Worm (Caenorhabditis elegans) whole organism, L4 larva: Measurements from ENCODE around the gene scl-24.

Experiments used
- F26F4.8 ChIP-seq: fragments of 200-800 bp; sonication (Bioruptor generic); conservative IDR thresholded peaks from 2 replicates; pipeline ENCODE4 v1.3.6; 2022; ENCODE audit warnings: missing genetic modification characterization, missing compliant biosample characterization
- T26A8.4 ChIP-seq: fragments of 200-800 bp; sonication (Bioruptor generic); IDR thresholded peaks from 2 replicates; pipeline ENCODE4 v1.3.6; 2022; ENCODE audit warnings: missing genetic modification characterization, missing compliant biosample characterization
- Y105C5A.15 ChIP-seq: fragments of 200-800 bp; sonication (Bioruptor generic); IDR thresholded peaks from 2 replicates; pipeline ENCODE4 v1.3.6; 2022; ENCODE audit warnings: missing genetic modification characterization, missing compliant biosample characterization
- Y48G9A.11 ChIP-seq: fragments of 200-800 bp; sonication (Bioruptor generic); IDR thresholded peaks from 2 replicates; pipeline ENCODE4 v1.3.6; 2022; ENCODE audit warnings: missing genetic modification reagents, missing genetic modification characterization, missing compliant biosample characterization
- Y5F2A.4 ChIP-seq: fragments of 200-800 bp; sonication (Bioruptor generic); optimal IDR thresholded peaks from 2 replicates; lab custom pipeline; 2018; ENCODE audit warnings: mild to moderate bottlenecking, missing genetic modification characterization, missing compliant biosample characterization
- aha-1 ChIP-seq: fragments of 150-350 bp; peaks from one replicate; lab custom pipeline; 2014; ENCODE audit warnings: missing biosample characterization, missing genetic modification characterization
- ceh-20 ChIP-seq: fragments of 200-800 bp; sonication (Bioruptor generic); IDR thresholded peaks from 2 replicates; pipeline ENCODE4 v1.3.6; 2022; ENCODE audit warnings: missing genetic modification reagents, missing genetic modification characterization, missing compliant biosample characterization
- ceh-82 ChIP-seq: sonication (generic microtip); optimal IDR thresholded peaks from 2 replicates; lab custom pipeline; 2017; ENCODE audit warnings: missing biosample characterization, missing genetic modification characterization
- ces-1 ChIP-seq: fragments of 150-350 bp; sonication (generic microtip); optimal IDR thresholded peaks from 4 replicates; lab custom pipeline; 2014; ENCODE audit warnings: missing biosample characterization, missing genetic modification reagents, missing genetic modification characterization
- dpl-1 ChIP-seq: fragments of 150-350 bp; optimal IDR thresholded peaks from 2 replicates; lab custom pipeline; 2014; ENCODE audit warnings: missing biosample characterization, missing genetic modification reagents, missing genetic modification characterization
- dve-1 ChIP-seq: sonication (generic microtip); optimal IDR thresholded peaks from 2 replicates; lab custom pipeline; 2017; ENCODE audit warnings: antibody characterized with exemption, mild to moderate bottlenecking, missing genetic modification characterization, missing compliant biosample characterization; ENCODE audit not compliant: insufficient read depth
- egl-27 ChIP-seq: sonication (generic microtip); optimal IDR thresholded peaks from 3 replicates; lab custom pipeline; 2017; ENCODE audit warnings: missing biosample characterization, missing genetic modification reagents, missing genetic modification characterization
- gei-8 ChIP-seq: fragments of 200-800 bp; sonication (Bioruptor generic); optimal IDR thresholded peaks from 2 replicates; lab custom pipeline; 2018; ENCODE audit warnings: mild to moderate bottlenecking, missing genetic modification characterization, missing compliant biosample characterization
- hif-1 ChIP-seq, 2 experiments: sonication (generic microtip); optimal IDR thresholded peaks; 2 replicates each; lab custom pipeline; 2016 to 2017; ENCODE audit warnings: missing compliant biosample characterization in 2 of 2, missing genetic modification characterization in 2 of 2, missing genetic modification reagents in 2 of 2, missing genotype in 2 of 2, mild to moderate bottlenecking in 1 of 2
- hmg-1.1 ChIP-seq: fragments of 200-800 bp; sonication (Bioruptor generic); IDR thresholded peaks from 2 replicates; pipeline ENCODE4 v1.3.6; 2022; ENCODE audit warnings: missing genetic modification reagents, missing genetic modification characterization, missing compliant biosample characterization
- jun-1 ChIP-seq: fragments of 150-350 bp; optimal IDR thresholded peaks from 2 replicates; lab custom pipeline; 2014; ENCODE audit warnings: missing biosample characterization, missing genetic modification reagents, missing genetic modification characterization
- lim-7 ChIP-seq: fragments of 200-800 bp; sonication (Bioruptor generic); IDR thresholded peaks from 2 replicates; pipeline ENCODE4 v1.3.6; 2022; ENCODE audit warnings: missing genetic modification characterization, missing compliant biosample characterization
- lin-13 ChIP-seq: fragments of 150-350 bp; optimal IDR thresholded peaks from 2 replicates; lab custom pipeline; 2014; ENCODE audit warnings: missing biosample characterization, missing genetic modification reagents, missing genetic modification characterization
- madf-9 ChIP-seq: fragments of 200-800 bp; sonication (Bioruptor generic); conservative IDR thresholded peaks from 2 replicates; pipeline ENCODE4 v1.3.6; 2022; ENCODE audit warnings: missing genetic modification reagents, missing genetic modification characterization, missing compliant biosample characterization
- mdt-29 ChIP-seq: fragments of 200-800 bp; sonication (Bioruptor generic); IDR thresholded peaks from 2 replicates; pipeline ENCODE4 v1.3.6; 2022; ENCODE audit warnings: missing genetic modification reagents, missing genetic modification characterization, missing compliant biosample characterization
- mxl-2 ChIP-seq: fragments of 200-800 bp; sonication (Bioruptor generic); conservative IDR thresholded peaks from 2 replicates; pipeline ENCODE4 v1.3.6; 2022; ENCODE audit warnings: missing genetic modification reagents, missing genetic modification characterization, missing compliant biosample characterization
- mxl-3 ChIP-seq: fragments of 200-800 bp; sonication (Bioruptor generic); optimal IDR thresholded peaks from 2 replicates; lab custom pipeline; 2018; ENCODE audit warnings: mild to moderate bottlenecking, missing genetic modification characterization, missing compliant biosample characterization
- nhr-41 ChIP-seq: fragments of 200-800 bp; sonication (Bioruptor generic); IDR thresholded peaks from 2 replicates; pipeline ENCODE4 v1.3.6; 2022; ENCODE audit warnings: missing genetic modification reagents, missing genetic modification characterization, missing compliant biosample characterization
- nhr-76 ChIP-seq: fragments of 150-350 bp; optimal IDR thresholded peaks from 2 replicates; lab custom pipeline; 2014; ENCODE audit warnings: missing biosample characterization, missing genetic modification characterization
- pha-4 ChIP-seq, 2 experiments: fragments of 150-350 bp in 1 of 2; fragments of 200-800 bp in 1 of 2; sonication (Bioruptor generic) in 1 of 2; IDR thresholded peaks in 1 of 2; optimal IDR thresholded peaks in 1 of 2; 2 replicates each; pipeline versions ENCODE4 v1.3.6 to Lab custom; 2014 to 2022; ENCODE audit warnings: missing genetic modification characterization in 2 of 2, missing genetic modification reagents in 2 of 2, missing biosample characterization in 1 of 2, missing compliant biosample characterization in 1 of 2
- php-3 ChIP-seq: fragments of 200-800 bp; sonication (Bioruptor generic); IDR thresholded peaks from 2 replicates; pipeline ENCODE4 v1.3.6; 2022; ENCODE audit warnings: missing genetic modification reagents, missing genetic modification characterization, missing compliant biosample characterization
- saeg-2 ChIP-seq: fragments of 200-800 bp; sonication (Bioruptor generic); IDR thresholded peaks from 2 replicates; pipeline ENCODE4 v1.3.6; 2022; ENCODE audit warnings: missing genetic modification reagents, missing genetic modification characterization, missing compliant biosample characterization
- set-16 ChIP-seq: fragments of 200-800 bp; sonication (Bioruptor generic); IDR thresholded peaks from 2 replicates; pipeline ENCODE4 v1.3.6; 2022; ENCODE audit warnings: missing genetic modification reagents, missing genetic modification characterization, missing compliant biosample characterization
- skn-1 ChIP-seq: fragments of 150-350 bp; optimal IDR thresholded peaks from 2 replicates; lab custom pipeline; 2014; ENCODE audit warnings: missing biosample characterization, missing genetic modification characterization
- snpc-4 ChIP-seq: fragments of 150-350 bp; optimal IDR thresholded peaks from 2 replicates; lab custom pipeline; 2014; ENCODE audit warnings: missing biosample characterization, missing genetic modification characterization
- spr-1 ChIP-seq: sonication (generic microtip); optimal IDR thresholded peaks from 2 replicates; lab custom pipeline; 2016; ENCODE audit warnings: mild to moderate bottlenecking, missing genetic modification characterization, missing compliant biosample characterization
- tag-97 ChIP-seq: fragments of 200-800 bp; sonication (Bioruptor generic); IDR thresholded peaks from 2 replicates; pipeline ENCODE4 v1.3.6; 2022; ENCODE audit warnings: missing genetic modification characterization, missing compliant biosample characterization
- unc-130 ChIP-seq: sonication (generic microtip); optimal IDR thresholded peaks from 2 replicates; lab custom pipeline; 2016; ENCODE audit warnings: missing genetic modification reagents, missing genetic modification characterization, missing compliant biosample characterization
- unc-39 ChIP-seq: sonication (generic microtip); optimal IDR thresholded peaks from 2 replicates; lab custom pipeline; 2017; ENCODE audit warnings: missing biosample characterization, missing genetic modification characterization
- zfp-3 ChIP-seq: fragments of 200-800 bp; sonication (Bioruptor generic); conservative IDR thresholded peaks from 2 replicates; pipeline ENCODE4 v1.3.6; 2022; ENCODE audit warnings: missing genetic modification reagents, missing genetic modification characterization, missing compliant biosample characterization
- ztf-11 ChIP-seq: fragments of 150-350 bp; optimal IDR thresholded peaks from 2 replicates; lab custom pipeline; 2014; ENCODE audit warnings: missing biosample characterization, missing genetic modification characterization

The scl-24 gene

ce11 chrV:17486034-17486433 is at the start of gene scl-24:
Gene scl-24, plus strand, starts transcription at chrV:17486334.
- TF ChIP-seq set-16 (GFP tag; lab: Robert Waterston, UW) = no peak
- no peak for TF ChIP-seq pha-4 (GFP tag; IDR thresholded peaks at IDR 0.05; lab: Robert Waterston, UW)
- TF ChIP-seq pha-4 (tag; optimal IDR thresholded peaks at IDR 0.05; lab: Kevin White, UChicago) = no peak
- TF ChIP-seq aha-1 = peak; percentile 8
- no peak for TF ChIP-seq nhr-76 (tag; lab: Kevin White, UChicago)
- TF ChIP-seq, all 104 proteins: peak for 1

ce11 chrV:17436492-17436891 is 49.6 kb upstream of the scl-24 start, which contains the start of gene F20E11.18:
Gene F20E11.18, minus strand, starts transcription at chrV:17436592.
- TF ChIP-seq egl-27 (tag; lab: Kevin White, UChicago) (no peak), php-3 (GFP tag; lab: Robert Waterston, UW) (no peak), Y5F2A.4 (GFP tag; lab: Kevin White, UChicago) (no peak), tag-97 (no peak), skn-1 (tag; lab: Kevin White, UChicago) (no peak), ztf-11 (tag; lab: Kevin White, UChicago) (no peak), F26F4.8 (no peak), unc-39 (no peak), gei-8 (GFP tag; lab: Kevin White, UChicago) (no peak), nhr-41 (no peak), zfp-3 (GFP tag; lab: Robert Waterston, UW) (no peak), hif-1 (tag; optimal IDR thresholded peaks at IDR 0.05; lab: Kevin White, UChicago) (no peak), Y48G9A.11 (GFP tag; lab: Robert Waterston, UW) (no peak)

- TF ChIP-seq dve-1 (tag; lab: Kevin White, UChicago) = no peak
- no peak for TF ChIP-seq ces-1
- no peak for TF ChIP-seq T26A8.4 (GFP tag; lab: Robert Waterston, UW)
- TF ChIP-seq hmg-1.1 (GFP tag; lab: Robert Waterston, UW) = no peak
- no peak for TF ChIP-seq pha-4 (GFP tag; IDR thresholded peaks at IDR 0.05; lab: Robert Waterston, UW)
- TF ChIP-seq pha-4 (tag; optimal IDR thresholded peaks at IDR 0.05; lab: Kevin White, UChicago) = no peak
- TF ChIP-seq lim-7 (GFP tag; lab: Robert Waterston, UW) = no peak
- no peak for TF ChIP-seq ceh-20 (GFP tag; lab: Robert Waterston, UW)
- no peak for TF ChIP-seq saeg-2
- TF ChIP-seq spr-1 (tag; lab: Kevin White, UChicago) = no peak
- no peak for TF ChIP-seq ceh-82 (tag; lab: Kevin White, UChicago)
- TF ChIP-seq jun-1 = no peak
- no peak for TF ChIP-seq dpl-1
- no peak for TF ChIP-seq mxl-3
- TF ChIP-seq Y105C5A.15 (GFP tag; lab: Robert Waterston, UW) = no peak
- no peak for TF ChIP-seq unc-39
- TF ChIP-seq lin-13 (GFP tag; lab: Kevin White, UChicago) = no peak
These were observed 47.8 kb upstream of the scl-24 start, which contains the start of gene srsx-2 for ce11 chrV:17438317-17438716. Gene srsx-2, minus strand, starts transcription at chrV:17438417.

ce11 chrV:17439406-17439805 is 46.7 kb upstream of the scl-24 start, which contains the start of gene srh-154:
Gene srh-154, plus strand, starts transcription at chrV:17439706.
- no peak for TF ChIP-seq unc-130 (GFP tag; lab: Kevin White, UChicago)
- no peak for TF ChIP-seq hif-1 (tag; optimal IDR thresholded peaks at IDR 0.05; lab: Kevin White, UChicago)
- TF ChIP-seq mdt-29 (GFP tag; lab: Robert Waterston, UW) = no peak
- no peak for TF ChIP-seq snpc-4 (tag; lab: Kevin White, UChicago)
- TF ChIP-seq mxl-2 (GFP tag; lab: Robert Waterston, UW) = no peak
- TF ChIP-seq madf-9 (GFP tag; lab: Robert Waterston, UW) = no peak
- no peak for TF ChIP-seq unc-39
